Fruit fly (Drosophila melanogaster) whole organism, adult: Measurements from ENCODE around the gene CG32712.

Experiments
- CG11617 ChIP-seq: fragments of 200-800 bp; sonication (Bioruptor generic); optimal IDR thresholded peaks from 2 replicates; lab custom pipeline; 2017; ENCODE audit warnings: mild to moderate bottlenecking, missing biosample characterization, missing genetic modification reagents, missing genetic modification characterization
- CG12768 ChIP-seq: fragments of 200-800 bp; sonication (Bioruptor generic); optimal IDR thresholded peaks from 2 replicates; lab custom pipeline; 2017; ENCODE audit warnings: missing biosample characterization, missing genetic modification characterization, mild to moderate bottlenecking, moderate library complexity, missing genetic modification reagents
- CG14711 ChIP-seq: fragments of 200-800 bp; sonication (Bioruptor generic); optimal IDR thresholded peaks from 2 replicates; lab custom pipeline; 2018; ENCODE audit warnings: missing biosample characterization, mild to moderate bottlenecking, missing genetic modification characterization, moderate library complexity
- CG1620 ChIP-seq: fragments of 200-800 bp; sonication (Bioruptor generic); optimal IDR thresholded peaks from 2 replicates; lab custom pipeline; 2016; ENCODE audit warnings: missing biosample characterization, missing genetic modification characterization
- CG33017 ChIP-seq: fragments of 200-800 bp; sonication (Bioruptor generic); optimal IDR thresholded peaks from 2 replicates; lab custom pipeline; 2018; ENCODE audit warnings: missing biosample characterization, mild to moderate bottlenecking, missing genetic modification characterization, moderate library complexity
- CG5204 ChIP-seq: fragments of 200-800 bp; sonication (Bioruptor generic); optimal IDR thresholded peaks from 2 replicates; lab custom pipeline; 2016; ENCODE audit warnings: missing biosample characterization, missing genetic modification characterization
- CG7045 ChIP-seq: fragments of 200-800 bp; sonication (Bioruptor generic); optimal IDR thresholded peaks from 2 replicates; lab custom pipeline; 2017; ENCODE audit warnings: missing biosample characterization, mild to moderate bottlenecking, missing genetic modification characterization
- CG7101 ChIP-seq: fragments of 200-800 bp; sonication (Bioruptor generic); optimal IDR thresholded peaks from 2 replicates; lab custom pipeline; 2018; ENCODE audit warnings: missing biosample characterization, mild to moderate bottlenecking, missing genetic modification characterization, moderate library complexity
- Clk ChIP-seq: fragments of 200-800 bp; sonication (Bioruptor generic); optimal IDR thresholded peaks from 2 replicates; lab custom pipeline; 2017; ENCODE audit warnings: missing biosample characterization, missing genetic modification characterization
- Crg-1 ChIP-seq: fragments of 200-800 bp; sonication (Bioruptor generic); optimal IDR thresholded peaks from 2 replicates; lab custom pipeline; 2016; ENCODE audit warnings: missing biosample characterization, missing genetic modification characterization
- Hr96 ChIP-seq: fragments of 200-800 bp; sonication (Bioruptor generic); optimal IDR thresholded peaks from 2 replicates; lab custom pipeline; 2016; ENCODE audit warnings: missing biosample characterization, missing genetic modification characterization
- Mnt ChIP-seq: fragments of 200-800 bp; sonication (Bioruptor generic); optimal IDR thresholded peaks from 2 replicates; lab custom pipeline; 2016; ENCODE audit warnings: missing biosample characterization, mild to moderate bottlenecking, missing genetic modification characterization
- bab1 ChIP-seq: fragments of 200-800 bp; sonication (Bioruptor generic); optimal IDR thresholded peaks from 3 replicates; lab custom pipeline; 2019; ENCODE audit warnings: missing biosample characterization, mild to moderate bottlenecking, missing genetic modification characterization, moderate library complexity
- cic ChIP-seq: fragments of 200-800 bp; sonication (Bioruptor generic); optimal IDR thresholded peaks from 2 replicates; lab custom pipeline; 2017; ENCODE audit warnings: missing biosample characterization, mild to moderate bottlenecking, missing genetic modification characterization, moderate library complexity
- cnc ChIP-seq, 2 experiments: fragments of >200 bp; optimal IDR thresholded peaks; 2 replicates each; lab custom pipeline; 2017
- kay ChIP-seq: fragments of 200-800 bp; sonication (Bioruptor generic); peaks from one replicate; lab custom pipeline; 2016; ENCODE audit warnings: missing biosample characterization, missing genetic modification characterization, borderline replicate concordance
- ovo ChIP-seq: fragments of 200-800 bp; sonication (Bioruptor generic); optimal IDR thresholded peaks from 2 replicates; lab custom pipeline; 2016; ENCODE audit warnings: missing biosample characterization, missing genetic modification characterization
- pad ChIP-seq: fragments of 200-800 bp; sonication (Bioruptor generic); optimal IDR thresholded peaks from 3 replicates; lab custom pipeline; 2017; ENCODE audit warnings: missing biosample characterization, missing genetic modification characterization, mild to moderate bottlenecking, moderate library complexity, missing genetic modification reagents
- tj ChIP-seq: fragments of 200-800 bp; sonication (Bioruptor generic); optimal IDR thresholded peaks from 3 replicates; lab custom pipeline; 2017; ENCODE audit warnings: missing biosample characterization, mild to moderate bottlenecking, missing genetic modification characterization, moderate library complexity
- toe ChIP-seq: fragments of 200-800 bp; sonication (Bioruptor generic); optimal IDR thresholded peaks from 2 replicates; lab custom pipeline; 2016; ENCODE audit warnings: missing biosample characterization, missing genetic modification characterization

The CG32712 gene

dm6 chrX:8410349-8411240 is 23.0 kb downstream of the CG32712 start:
- TF ChIP-seq Crg-1 (GFP tag; lab: Kevin White, UChicago) (no peak), Mnt (GFP tag; lab: Kevin White, UChicago) (no peak), CG7045 (GFP tag; lab: Kevin White, UChicago) (no peak), Hr96 (peak; percentile 29), CG11617 (no peak), CG1620 (GFP tag; lab: Kevin White, UChicago) (no peak), ovo (GFP tag; lab: Kevin White, UChicago) (no peak), CG7101 (tag; lab: Kevin White, UChicago) (no peak), CG5204 (GFP tag; lab: Kevin White, UChicago) (no peak), cic (no peak), tj (GFP tag; lab: Kevin White, UChicago) (no peak), CG12768 (GFP tag; lab: Kevin White, UChicago) (no peak), kay (GFP tag; lab: Kevin White, UChicago) (peak; percentile 97), bab1 (peak; percentile 65), Clk (no peak)

- TF ChIP-seq bab1 (peak; percentile 100), CG12768 (GFP tag; lab: Kevin White, UChicago) (peak; percentile 92), tj (GFP tag; lab: Kevin White, UChicago) (peak; percentile 93), CG7045 (GFP tag; lab: Kevin White, UChicago) (peak; percentile 73), Clk (peak; percentile 93), CG33017 (peak; percentile 84), Hr96 (peak; percentile 94), pad (GFP tag; lab: Kevin White, UChicago) (peak; percentile 85), kay (GFP tag; lab: Kevin White, UChicago) (peak; percentile 99), Crg-1 (GFP tag; lab: Kevin White, UChicago) (peak; percentile 40), CG11617 (peak; percentile 84), CG7101 (tag; lab: Kevin White, UChicago) (peak; percentile 87), cic (peak; percentile 98), CG14711 (peak; percentile 78), toe (GFP tag; lab: Kevin White, UChicago) (peak; percentile 93), CG1620 (GFP tag; lab: Kevin White, UChicago) (peak; percentile 70), CG5204 (GFP tag; lab: Kevin White, UChicago) (peak; percentile 78), Mnt (GFP tag; lab: Kevin White, UChicago) (peak; percentile 93), cnc (optimal IDR thresholded peaks at IDR 0.05; lab: Kevin White, UChicago) (no peak), ovo (GFP tag; lab: Kevin White, UChicago) (peak; percentile 100)
Observed at dm6 chrX:8409793-8410192, 23.8 kb downstream of the CG32712 start.

dm6 chrX:8408971-8409455 is 24.6 kb downstream of the CG32712 start, which contains the start of gene Trf2:
Trf2 (plus strand) TSS chrX:8409272.
- no peak for TF ChIP-seq toe (GFP tag; lab: Kevin White, UChicago)
- TF ChIP-seq CG11617 = no peak
- TF ChIP-seq cic = no peak
- no peak for TF ChIP-seq CG14711
- TF ChIP-seq CG1620 (GFP tag; lab: Kevin White, UChicago) = peak; percentile 36
- peak; percentile 50 for TF ChIP-seq Mnt (GFP tag; lab: Kevin White, UChicago)
- peak; percentile 52 for TF ChIP-seq CG7101 (tag; lab: Kevin White, UChicago)
- TF ChIP-seq Crg-1 (GFP tag; lab: Kevin White, UChicago) = peak; percentile 64
- peak; percentile 46 for TF ChIP-seq bab1

- TF ChIP-seq CG11617 (no peak), CG7101 (tag; lab: Kevin White, UChicago) (peak; percentile 59), CG12768 (GFP tag; lab: Kevin White, UChicago) (no peak), cic (no peak), Hr96 (no peak), CG5204 (GFP tag; lab: Kevin White, UChicago) (no peak), CG1620 (GFP tag; lab: Kevin White, UChicago) (peak; percentile 14), CG33017 (no peak), ovo (GFP tag; lab: Kevin White, UChicago) (no peak), kay (GFP tag; lab: Kevin White, UChicago) (no peak), pad (GFP tag; lab: Kevin White, UChicago) (peak; percentile 44), cnc (optimal IDR thresholded peaks at IDR 0.05; lab: Kevin White, UChicago) (no peak), toe (GFP tag; lab: Kevin White, UChicago) (no peak), tj (GFP tag; lab: Kevin White, UChicago) (no peak), CG7045 (GFP tag; lab: Kevin White, UChicago) (no peak), Crg-1 (GFP tag; lab: Kevin White, UChicago) (peak; percentile 26), bab1 (no peak), Clk (no peak), CG14711 (no peak), Mnt (GFP tag; lab: Kevin White, UChicago) (peak; percentile 82)
Observed at dm6 chrX:8407124-8407775, 26.4 kb downstream of the CG32712 start, which contains the start of gene PIG-T. PIG-T (minus strand) TSS chrX:8407263.

- TF ChIP-seq tj (GFP tag; lab: Kevin White, UChicago) (no peak), Hr96 (no peak), CG33017 (no peak), bab1 (no peak), CG11617 (no peak), Mnt (GFP tag; lab: Kevin White, UChicago) (no peak), pad (GFP tag; lab: Kevin White, UChicago) (no peak), CG7045 (GFP tag; lab: Kevin White, UChicago) (no peak), CG12768 (GFP tag; lab: Kevin White, UChicago) (no peak), CG5204 (GFP tag; lab: Kevin White, UChicago) (no peak), CG7101 (tag; lab: Kevin White, UChicago) (no peak), CG1620 (GFP tag; lab: Kevin White, UChicago) (no peak), Crg-1 (GFP tag; lab: Kevin White, UChicago) (no peak), CG14711 (no peak), Clk (no peak), ovo (GFP tag; lab: Kevin White, UChicago) (no peak), cnc (optimal IDR thresholded peaks at IDR 0.05; lab: Kevin White, UChicago) (no peak), cic (no peak), toe (GFP tag; lab: Kevin White, UChicago) (no peak), kay (GFP tag; lab: Kevin White, UChicago) (no peak)
Observed at dm6 chrX:8399019-8399623, 34.5 kb downstream of the CG32712 start.
